Worm (Caenorhabditis elegans) whole organism, mixed stage, embryonic: ENCODE results near the gene Y26G10.6.

Experiments
- M03D4.4 ChIP-seq: sonication (generic microtip); optimal IDR thresholded peaks from 2 replicates; lab custom pipeline; 2017; ENCODE audit warnings: mild to moderate bottlenecking, missing genetic modification characterization, missing compliant biosample characterization
- bed-3 ChIP-seq: fragments of 200-800 bp; sonication (Bioruptor generic); optimal IDR thresholded peaks from 3 replicates; lab custom pipeline; 2018; ENCODE audit warnings: mild to moderate bottlenecking, missing genetic modification characterization, moderate library complexity, missing compliant biosample characterization
- blmp-1 ChIP-seq: fragments of 150-350 bp; optimal IDR thresholded peaks from 2 replicates; lab custom pipeline; 2014; ENCODE audit warnings: missing biosample characterization, missing genetic modification characterization
- ceh-43 ChIP-seq: fragments of 200-800 bp; sonication (Bioruptor generic); optimal IDR thresholded peaks from 2 replicates; lab custom pipeline; 2018; ENCODE audit warnings: mild to moderate bottlenecking, missing genetic modification characterization, moderate library complexity, missing compliant biosample characterization
- ceh-83 ChIP-seq: fragments of 200-800 bp; sonication (Bioruptor generic); optimal IDR thresholded peaks from 2 replicates; lab custom pipeline; 2018; ENCODE audit warnings: mild to moderate bottlenecking, missing genetic modification characterization, missing compliant biosample characterization
- ces-1 ChIP-seq: fragments of 150-350 bp; optimal IDR thresholded peaks from 2 replicates; lab custom pipeline; 2014; ENCODE audit warnings: missing biosample characterization, missing genetic modification reagents, missing genetic modification characterization
- drap-1 ChIP-seq: fragments of 200-800 bp; sonication (Bioruptor generic); optimal IDR thresholded peaks from 3 replicates; lab custom pipeline; 2018; ENCODE audit warnings: mild to moderate bottlenecking, missing genetic modification characterization, missing compliant biosample characterization
- elt-1 ChIP-seq: sonication (generic microtip); optimal IDR thresholded peaks from 2 replicates; lab custom pipeline; 2017; ENCODE audit warnings: missing genetic modification characterization, mild to moderate bottlenecking, missing compliant biosample characterization, antibody characterized with exemption, moderate library complexity, borderline replicate concordance; ENCODE audit not compliant: insufficient read depth
- elt-3 ChIP-seq: fragments of 150-350 bp; optimal IDR thresholded peaks from 2 replicates; lab custom pipeline; 2014; ENCODE audit warnings: missing biosample characterization, missing genetic modification characterization
- flh-1 ChIP-seq: fragments of 200-800 bp; sonication (Bioruptor generic); optimal IDR thresholded peaks from 2 replicates; lab custom pipeline; 2018; ENCODE audit warnings: mild to moderate bottlenecking, missing genetic modification characterization, moderate library complexity, missing compliant biosample characterization
- hlh-1 ChIP-seq: fragments of 150-350 bp; optimal IDR thresholded peaks from 2 replicates; lab custom pipeline; 2014; ENCODE audit warnings: missing biosample characterization, missing genetic modification reagents, missing genetic modification characterization
- lin-13 ChIP-seq: fragments of 150-350 bp; optimal IDR thresholded peaks from 2 replicates; lab custom pipeline; 2014; ENCODE audit warnings: missing biosample characterization, missing genetic modification characterization
- lin-32 ChIP-seq: fragments of 200-800 bp; sonication (Bioruptor generic); optimal IDR thresholded peaks from 2 replicates; lab custom pipeline; 2018; ENCODE audit warnings: mild to moderate bottlenecking, missing genetic modification characterization, missing compliant biosample characterization
- lsy-2 ChIP-seq: fragments of 150-350 bp; optimal IDR thresholded peaks from 2 replicates; lab custom pipeline; 2014; ENCODE audit warnings: missing biosample characterization, missing genetic modification characterization
- mep-1 ChIP-seq: fragments of 150-350 bp; optimal IDR thresholded peaks from 2 replicates; lab custom pipeline; 2017; ENCODE audit warnings: missing biosample characterization, missing genetic modification reagents, missing genetic modification characterization, inconsistent platforms
- mls-2 ChIP-seq: sonication (generic microtip); optimal IDR thresholded peaks from 2 replicates; lab custom pipeline; 2016; ENCODE audit warnings: mild to moderate bottlenecking, missing genetic modification characterization, moderate library complexity, missing compliant biosample characterization
- nhr-12 ChIP-seq: fragments of 150-350 bp; optimal IDR thresholded peaks from 2 replicates; lab custom pipeline; 2014; ENCODE audit warnings: missing biosample characterization, missing genetic modification characterization
- nhr-2 ChIP-seq: fragments of 150-350 bp; optimal IDR thresholded peaks from 2 replicates; lab custom pipeline; 2014; ENCODE audit warnings: missing biosample characterization, missing genetic modification characterization
- nhr-237 ChIP-seq: fragments of 150-350 bp; optimal IDR thresholded peaks from 2 replicates; lab custom pipeline; 2014; ENCODE audit warnings: missing biosample characterization, missing genetic modification characterization
- nhr-76 ChIP-seq: sonication (generic microtip); optimal IDR thresholded peaks from 2 replicates; lab custom pipeline; 2017; ENCODE audit warnings: missing biosample characterization, missing genetic modification characterization
- pha-4 ChIP-seq: fragments of 150-350 bp; optimal IDR thresholded peaks from 2 replicates; lab custom pipeline; 2018; ENCODE audit warnings: missing biosample characterization, missing genetic modification reagents, missing genetic modification characterization
- sem-2 ChIP-seq: fragments of 200-800 bp; sonication (Bioruptor generic); optimal IDR thresholded peaks from 2 replicates; lab custom pipeline; 2018; ENCODE audit warnings: mild to moderate bottlenecking, missing genetic modification characterization, missing compliant biosample characterization
- snpc-4 ChIP-seq: fragments of 150-350 bp; optimal IDR thresholded peaks from 2 replicates; lab custom pipeline; 2014; ENCODE audit warnings: missing biosample characterization, missing genetic modification characterization
- sptf-1 ChIP-seq: sonication (generic microtip); optimal IDR thresholded peaks from 2 replicates; lab custom pipeline; 2017; ENCODE audit warnings: mild to moderate bottlenecking, missing genetic modification characterization, moderate library complexity, missing compliant biosample characterization
- unc-120 ChIP-seq: sonication (generic microtip); optimal IDR thresholded peaks from 2 replicates; lab custom pipeline; 2017; ENCODE audit warnings: missing genetic modification characterization, missing compliant biosample characterization; ENCODE audit not compliant: poor library complexity, severe bottlenecking
- unc-39 ChIP-seq: fragments of 150-350 bp; optimal IDR thresholded peaks from 2 replicates; lab custom pipeline; 2014; ENCODE audit warnings: missing biosample characterization, missing genetic modification characterization
- unc-62 ChIP-seq: fragments of 150-350 bp; optimal IDR thresholded peaks from 2 replicates; lab custom pipeline; 2014; ENCODE audit warnings: missing biosample characterization, missing genetic modification reagents, missing genetic modification characterization
- ztf-11 ChIP-seq: fragments of 150-350 bp; optimal IDR thresholded peaks from 2 replicates; lab custom pipeline; 2014; ENCODE audit warnings: missing biosample characterization, missing genetic modification characterization

Y26G10.6 gene

DNA sequence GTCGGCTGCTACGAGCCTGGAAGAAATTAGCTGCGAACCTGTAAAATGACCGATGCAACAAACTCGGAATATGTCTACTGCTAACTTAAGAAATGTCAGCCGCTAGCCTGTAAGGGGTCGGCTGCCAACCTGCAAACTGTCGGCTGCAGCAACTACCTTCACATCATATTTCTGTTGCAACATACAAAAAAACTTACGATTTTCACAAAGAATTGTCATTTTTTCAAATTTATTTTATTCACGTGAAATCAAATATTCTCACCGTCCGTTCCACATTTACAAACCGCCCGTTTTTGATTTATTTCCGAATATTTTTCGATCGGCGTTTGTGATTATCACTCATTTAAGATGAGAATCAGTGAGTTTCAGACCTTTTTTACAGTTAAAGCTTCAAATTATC, at the start of gene Y26G10.6:
Gene Y26G10.6 (plus strand): TSS at position 301 of the 400 bp plus-strand sequence.
- TF ChIP-seq elt-1 (tag; lab: Kevin White, UChicago) (no peak), lsy-2 (tag; lab: Kevin White, UChicago) (no peak), lin-13 (tag; lab: Kevin White, UChicago) (no peak), ceh-43 (GFP tag; lab: Kevin White, UChicago) (no peak), snpc-4 (tag; lab: Kevin White, UChicago) (no peak), elt-3 (tag; lab: Kevin White, UChicago) (no peak), ces-1 (GFP tag; lab: Kevin White, UChicago) (no peak), unc-39 (tag; lab: Kevin White, UChicago) (no peak), blmp-1 (tag; lab: Kevin White, UChicago) (no peak), sptf-1 (tag; lab: Kevin White, UChicago) (no peak)

DNA sequence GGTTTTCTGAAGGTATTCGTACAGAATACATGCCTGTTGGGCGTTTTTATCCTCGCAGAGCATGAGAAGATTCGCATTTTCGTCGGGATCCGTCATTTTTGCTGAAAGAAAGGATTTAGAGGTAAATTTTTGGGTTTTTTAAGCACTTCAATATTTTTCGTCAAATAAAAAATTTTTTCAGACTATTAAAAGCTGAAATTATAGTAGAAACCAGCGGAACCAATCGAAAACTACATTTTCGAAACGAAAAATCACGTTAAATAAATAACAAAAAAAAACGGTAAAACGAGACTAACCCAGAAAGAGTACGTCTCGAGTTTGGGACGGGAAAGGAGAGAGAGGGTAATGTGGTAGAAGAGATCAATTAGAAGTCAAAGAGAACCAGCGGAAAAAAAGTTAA, 49.3 kb upstream of the Y26G10.6 start, which contains the start of gene fbxa-192:
Gene fbxa-192 (minus strand): TSS at position 101 of the 400 bp plus-strand sequence.
- TF ChIP-seq unc-120 (tag; lab: Kevin White, UChicago) (no peak), elt-3 (tag; lab: Kevin White, UChicago) (no peak), nhr-12 (tag; lab: Kevin White, UChicago) (no peak), mls-2 (tag; lab: Kevin White, UChicago) (no peak), flh-1 (no peak), ztf-11 (no peak), ces-1 (GFP tag; lab: Kevin White, UChicago) (no peak), elt-1 (tag; lab: Kevin White, UChicago) (no peak), lin-32 (GFP tag; lab: Kevin White, UChicago) (no peak), hlh-1 (tag; lab: Kevin White, UChicago) (no peak), unc-62 (GFP tag; lab: Kevin White, UChicago) (no peak), nhr-237 (no peak), pha-4 (tag; lab: Kevin White, UChicago) (no peak)
- TF ChIP-seq, all 35 proteins: peak for 0

DNA sequence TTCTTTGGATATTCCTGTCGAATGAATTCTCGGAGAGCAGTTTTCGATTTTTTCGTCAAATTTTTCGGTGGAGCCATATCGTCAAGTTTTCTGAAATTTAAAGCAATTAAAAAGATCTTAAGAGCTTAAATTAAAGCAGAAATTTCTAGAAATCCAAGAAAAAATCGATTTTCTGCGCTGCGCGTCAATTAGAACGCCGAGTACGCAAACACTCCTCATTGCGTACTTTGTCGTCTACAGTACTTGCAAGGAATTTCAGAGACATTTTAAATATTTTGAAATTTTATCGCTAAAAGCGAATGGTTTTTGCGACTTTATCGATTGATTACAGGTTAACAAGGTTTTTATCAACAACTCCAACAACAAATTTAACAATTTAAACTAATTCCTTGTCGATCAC, 44.6 kb upstream of the Y26G10.6 start:
- TF ChIP-seq ceh-43 (GFP tag; lab: Kevin White, UChicago), result no peak
- TF ChIP-seq nhr-2 (tag; lab: Kevin White, UChicago), result no peak
- TF ChIP-seq ceh-83 (GFP tag; lab: Kevin White, UChicago), result no peak
- no peak for TF ChIP-seq unc-39 (tag; lab: Kevin White, UChicago)
- no peak for TF ChIP-seq drap-1
- no peak for TF ChIP-seq bed-3 (GFP tag; lab: Kevin White, UChicago)
- no peak for TF ChIP-seq flh-1
- TF ChIP-seq M03D4.4 (tag; lab: Kevin White, UChicago), result no peak
- no peak for TF ChIP-seq mep-1 (tag; lab: Kevin White, UChicago)
- TF ChIP-seq, all 35 proteins: peak for 0

DNA sequence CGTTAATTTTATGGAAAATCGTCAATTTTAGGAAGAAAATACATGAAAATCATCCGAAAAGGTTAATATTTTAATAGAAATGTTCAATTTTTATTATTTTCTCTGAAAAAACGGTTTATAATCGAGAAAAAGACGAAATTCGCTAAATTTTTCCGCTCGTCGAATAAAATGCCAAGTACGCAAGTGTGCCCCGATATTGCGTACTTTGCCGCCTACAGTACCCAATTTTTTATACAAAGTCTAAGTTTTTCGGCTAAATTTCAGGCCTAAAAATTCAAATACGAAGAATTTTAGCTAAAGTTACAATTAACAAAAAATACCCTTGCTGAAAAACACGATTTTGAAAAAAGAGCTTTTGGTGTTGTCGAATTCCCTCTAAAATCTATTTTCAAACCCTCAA, 40.9 kb upstream of the Y26G10.6 start:
- TF ChIP-seq M03D4.4 (tag; lab: Kevin White, UChicago) (no peak), hlh-1 (tag; lab: Kevin White, UChicago) (no peak), bed-3 (GFP tag; lab: Kevin White, UChicago) (no peak), unc-62 (GFP tag; lab: Kevin White, UChicago) (no peak), mep-1 (tag; lab: Kevin White, UChicago) (no peak), nhr-76 (no peak), pha-4 (tag; lab: Kevin White, UChicago) (no peak), ceh-43 (GFP tag; lab: Kevin White, UChicago) (no peak), ces-1 (GFP tag; lab: Kevin White, UChicago) (no peak)

DNA sequence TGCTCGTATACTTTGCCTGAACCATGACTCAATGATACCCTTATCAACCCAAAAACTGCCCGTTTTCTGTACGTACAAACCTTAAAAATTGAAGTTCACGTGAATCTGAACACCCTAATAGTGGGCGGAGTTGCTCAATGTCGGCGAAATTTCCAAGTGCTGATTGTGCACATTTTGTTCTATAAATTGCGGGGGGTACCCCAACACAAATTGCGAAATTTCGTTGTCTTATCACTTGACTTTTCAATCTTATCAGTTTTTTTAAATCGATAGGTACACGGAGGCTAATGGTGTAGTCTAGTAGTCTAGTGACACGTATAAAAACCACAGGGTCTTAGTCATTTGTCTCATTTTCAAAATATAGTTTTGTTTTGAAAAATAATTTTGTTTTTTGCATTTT, 40.5 kb upstream of the Y26G10.6 start, which contains the start of gene fbxa-108:
Gene fbxa-108 (minus strand): TSS at position 158 of the 400 bp plus-strand sequence.
- TF ChIP-seq elt-1 (tag; lab: Kevin White, UChicago) (no peak), sem-2 (GFP tag; lab: Kevin White, UChicago) (no peak)
- TF ChIP-seq, all 35 proteins: peak for 0

DNA sequence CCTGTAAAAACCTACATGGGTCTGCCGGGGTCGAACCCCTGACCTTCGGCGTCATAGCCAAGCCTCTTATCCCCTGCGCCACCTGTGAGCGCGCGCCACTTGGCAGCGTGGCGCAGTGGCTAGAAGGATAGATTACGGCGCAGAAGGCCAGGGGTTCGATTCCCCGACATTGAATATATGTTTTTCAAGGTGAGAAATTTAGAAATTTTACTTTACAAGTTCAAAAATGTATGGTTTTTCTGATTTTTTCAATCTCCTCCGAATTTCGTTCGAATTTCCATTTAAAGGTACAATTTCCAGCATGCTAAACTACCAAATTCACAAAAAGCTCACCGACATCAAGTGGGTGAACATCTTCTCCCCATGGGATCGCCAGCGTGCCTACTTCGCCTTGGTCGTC, 39.8 kb upstream of the Y26G10.6 start, which contains the start of gene dgat-2:
Gene dgat-2 (plus strand): TSS at position 301 of the 400 bp plus-strand sequence.
- no peak for TF ChIP-seq snpc-4 (tag; lab: Kevin White, UChicago)
- no peak for TF ChIP-seq bed-3 (GFP tag; lab: Kevin White, UChicago)
- no peak for TF ChIP-seq lin-13 (tag; lab: Kevin White, UChicago)
- TF ChIP-seq nhr-237, result no peak
